Fruit fly (Drosophila melanogaster): ENCODE data around the gene Scsalpha2.

Gene Scsalpha2

dm6 chr3R:19472218-19472617 is 9.4 kb upstream of the Scsalpha2 start (continued):
- peak; percentile 43 for TF ChIP-seq CG17568 (GFP tag; optimal IDR thresholded peaks at IDR 0.05)
- no peak for TF ChIP-seq toy (GFP tag; IDR thresholded peaks at IDR 0.05)
- no peak for TF ChIP-seq inv (GFP tag; IDR thresholded peaks at IDR 0.05; ENCODE audit: partially characterized antibody)
- peak; percentile 50 for TF ChIP-seq org-1 (GFP tag; optimal IDR thresholded peaks at IDR 0.05)
- TF ChIP-seq stwl (tag; optimal IDR thresholded peaks at IDR 0.05) = no peak
- TF ChIP-seq sd (tag; optimal IDR thresholded peaks at IDR 0.05) = no peak
- no peak for TF ChIP-seq CG12299 (tag; optimal IDR thresholded peaks at IDR 0.05)
- TF ChIP-seq CG12219 (GFP tag; optimal IDR thresholded peaks at IDR 0.05) = peak; percentile 42
- peak; percentile 60 for TF ChIP-seq CG1233 (GFP tag; optimal IDR thresholded peaks at IDR 0.05)
- TF ChIP-seq schlank (tag; optimal IDR thresholded peaks at IDR 0.05) = no peak
- TF ChIP-seq sqz (GFP tag; optimal IDR thresholded peaks at IDR 0.05) = peak; percentile 21
- TF ChIP-seq Neu2 (GFP tag; optimal IDR thresholded peaks at IDR 0.05; ENCODE audit: borderline replicate concordance) = no peak
- TF ChIP-seq CG8089 (GFP tag; optimal IDR thresholded peaks at IDR 0.05) = peak; percentile 19
- no peak for TF ChIP-seq bbx (GFP tag; IDR thresholded peaks at IDR 0.05; ENCODE audit: partially characterized antibody)
- TF ChIP-seq fd64A (GFP tag; optimal IDR thresholded peaks at IDR 0.05) = peak; percentile 74
- no peak for TF ChIP-seq da (GFP tag; optimal IDR thresholded peaks at IDR 0.05)
- TF ChIP-seq hb (GFP tag; IDR thresholded peaks at IDR 0.05; ENCODE audit: partially characterized antibody) = no peak
- TF ChIP-seq CG4282 (GFP tag; optimal IDR thresholded peaks at IDR 0.05) = no peak
- no peak for TF ChIP-seq CG17612 (GFP tag; IDR thresholded peaks at IDR 0.05)
- TF ChIP-seq CG2889 (GFP tag; IDR thresholded peaks at IDR 0.05) = no peak
- TF ChIP-seq pnt (GFP tag; optimal IDR thresholded peaks at IDR 0.05) = no peak
- no peak for TF ChIP-seq Fer3 (tag; optimal IDR thresholded peaks at IDR 0.05)
- no peak for TF ChIP-seq CG9609 (GFP tag; optimal IDR thresholded peaks at IDR 0.05)
- TF ChIP-seq Meics (GFP tag; optimal IDR thresholded peaks at IDR 0.05) = no peak
- TF ChIP-seq zfh1 (GFP tag; IDR thresholded peaks at IDR 0.05) = peak; percentile 65
- peak; percentile 66 for TF ChIP-seq ci (GFP tag; IDR thresholded peaks at IDR 0.05)
- TF ChIP-seq gem (tag; optimal IDR thresholded peaks at IDR 0.05) = no peak
- TF ChIP-seq CG8924 (tag; optimal IDR thresholded peaks at IDR 0.05) = no peak
- no peak for TF ChIP-seq CG5245 (GFP tag; optimal IDR thresholded peaks at IDR 0.05)
- no peak for TF ChIP-seq CG16813 (GFP tag; IDR thresholded peaks at IDR 0.05; ENCODE audit: partially characterized antibody)
- no peak for TF ChIP-seq H15 (GFP tag; IDR thresholded peaks at IDR 0.05)
- no peak for TF ChIP-seq Nf-YA (GFP tag; IDR thresholded peaks at IDR 0.05)
- TF ChIP-seq onecut (GFP tag; IDR thresholded peaks at IDR 0.05) = peak; percentile 36; the same call in 1 of the 2 replicates
- TF ChIP-seq CG18619 (GFP tag; optimal IDR thresholded peaks at IDR 0.05) = no peak
- TF ChIP-seq cas (GFP tag; IDR thresholded peaks at IDR 0.05) = no peak
- TF ChIP-seq al (GFP tag; IDR thresholded peaks at IDR 0.05) = no peak
- TF ChIP-seq CG6272 (GFP tag; IDR thresholded peaks at IDR 0.05) = no peak
- TF ChIP-seq unpg (GFP tag; optimal IDR thresholded peaks at IDR 0.05) = peak; percentile 46
- TF ChIP-seq pho (GFP tag; optimal IDR thresholded peaks at IDR 0.05) = no peak
- no peak for TF ChIP-seq CG32532 (GFP tag; IDR thresholded peaks at IDR 0.05)
- TF ChIP-seq CG10979 (tag; optimal IDR thresholded peaks at IDR 0.05) = no peak
- no peak for TF ChIP-seq h (optimal IDR thresholded peaks at IDR 0.05)
- no peak for TF ChIP-seq CG9876 (GFP tag; optimal IDR thresholded peaks at IDR 0.05)
- TF ChIP-seq tio (GFP tag; optimal IDR thresholded peaks at IDR 0.05) = no peak
- TF ChIP-seq lab (GFP tag; optimal IDR thresholded peaks at IDR 0.05) = peak; percentile 49
- TF ChIP-seq Vsx1 (GFP tag; optimal IDR thresholded peaks at IDR 0.05) = peak; percentile 39
- peak; percentile 21 for TF ChIP-seq exex (tag; optimal IDR thresholded peaks at IDR 0.05)
- TF ChIP-seq CG10565 (GFP tag; optimal IDR thresholded peaks at IDR 0.05) = no peak
- TF ChIP-seq fu2 (GFP tag; optimal IDR thresholded peaks at IDR 0.05) = no peak
- peak; percentile 13 for TF ChIP-seq NC2α (GFP tag; optimal IDR thresholded peaks at IDR 0.05)
- no peak for TF ChIP-seq CG6683 (GFP tag; optimal IDR thresholded peaks at IDR 0.05)
- no peak for TF ChIP-seq CG4328 (GFP tag; optimal IDR thresholded peaks at IDR 0.05)

Measured in whole organism, embryonic.